Worm (Caenorhabditis elegans) whole organism, late embryonic: ENCODE measurements around the gene clec-86.

Experiments
- C08G9.2 ChIP-seq: sonication (generic microtip); optimal IDR thresholded peaks from 2 replicates; lab custom pipeline; 2016; ENCODE audit warnings: mild to moderate bottlenecking, missing genetic modification characterization, moderate library complexity, missing compliant biosample characterization
- C38D4.7 ChIP-seq: fragments of 200-800 bp; sonication (Bioruptor generic); optimal IDR thresholded peaks from 2 replicates; lab custom pipeline; 2018; ENCODE audit warnings: mild to moderate bottlenecking, missing genetic modification characterization, moderate library complexity, missing compliant biosample characterization
- Y22D7AL.16 ChIP-seq: sonication (generic microtip); optimal IDR thresholded peaks from 2 replicates; lab custom pipeline; 2016; ENCODE audit warnings: missing genetic modification characterization, missing compliant biosample characterization
- ama-1 ChIP-seq: fragments of 150-350 bp; optimal IDR thresholded peaks from 2 replicates; lab custom pipeline; 2014
- ceh-18 ChIP-seq: sonication (generic microtip); optimal IDR thresholded peaks from 2 replicates; lab custom pipeline; 2016; ENCODE audit warnings: missing genetic modification characterization, missing compliant biosample characterization
- ceh-19 ChIP-seq: fragments of 200-800 bp; sonication (Bioruptor generic); optimal IDR thresholded peaks from 2 replicates; lab custom pipeline; 2018; ENCODE audit warnings: mild to moderate bottlenecking, missing genetic modification characterization, missing compliant biosample characterization
- ceh-22 ChIP-seq: sonication (generic microtip); optimal IDR thresholded peaks from 2 replicates; lab custom pipeline; 2017; ENCODE audit warnings: missing biosample characterization, missing genetic modification characterization
- ceh-30 ChIP-seq: fragments of 150-350 bp; optimal IDR thresholded peaks from 2 replicates; lab custom pipeline; 2014; ENCODE audit warnings: missing biosample characterization, missing genetic modification characterization
- ceh-31 ChIP-seq: sonication (generic microtip); optimal IDR thresholded peaks from 2 replicates; lab custom pipeline; 2016; ENCODE audit warnings: missing genetic modification characterization, missing compliant biosample characterization
- ceh-45 ChIP-seq: fragments of 200-800 bp; sonication (Bioruptor generic); IDR thresholded peaks from 2 replicates; pipeline ENCODE4 v1.3.6; 2022; ENCODE audit warnings: missing genetic modification reagents, missing genetic modification characterization, missing compliant biosample characterization
- ceh-9 ChIP-seq: sonication (generic microtip); optimal IDR thresholded peaks from 2 replicates; lab custom pipeline; 2016; ENCODE audit warnings: mild to moderate bottlenecking, missing genetic modification characterization, inconsistent platforms, missing compliant biosample characterization
- che-1 ChIP-seq: sonication (generic microtip); optimal IDR thresholded peaks from 2 replicates; lab custom pipeline; 2016; ENCODE audit warnings: mild to moderate bottlenecking, missing genetic modification characterization, missing compliant biosample characterization
- dmd-4 ChIP-seq: sonication (generic microtip); optimal IDR thresholded peaks from 2 replicates; lab custom pipeline; 2016; ENCODE audit warnings: borderline replicate concordance, missing genetic modification characterization, missing compliant biosample characterization
- dve-1 ChIP-seq: sonication (generic microtip); optimal IDR thresholded peaks from 2 replicates; lab custom pipeline; 2017; ENCODE audit warnings: antibody characterized with exemption, mild to moderate bottlenecking, missing genetic modification characterization, missing compliant biosample characterization
- elt-2 ChIP-seq: sonication (generic microtip); optimal IDR thresholded peaks from 2 replicates; lab custom pipeline; 2016; ENCODE audit warnings: missing genetic modification reagents, missing genetic modification characterization, missing compliant biosample characterization
- elt-4 ChIP-seq: sonication (generic microtip); optimal IDR thresholded peaks from 2 replicates; lab custom pipeline; 2016; ENCODE audit warnings: missing genetic modification characterization, missing compliant biosample characterization
- eyg-1 ChIP-seq: sonication (generic microtip); optimal IDR thresholded peaks from 2 replicates; lab custom pipeline; 2016; ENCODE audit warnings: missing genotype, missing genetic modification characterization, missing compliant biosample characterization
- gmeb-2 ChIP-seq: sonication (generic microtip); optimal IDR thresholded peaks from 2 replicates; lab custom pipeline; 2016; ENCODE audit warnings: missing genetic modification characterization, inconsistent platforms, missing compliant biosample characterization
- hlh-15 ChIP-seq: sonication (generic microtip); optimal IDR thresholded peaks from 2 replicates; lab custom pipeline; 2016; ENCODE audit warnings: missing genetic modification characterization, missing compliant biosample characterization
- hlh-30 ChIP-seq: sonication (generic microtip); optimal IDR thresholded peaks from 2 replicates; lab custom pipeline; 2017; ENCODE audit warnings: antibody characterized with exemption, missing genetic modification characterization, missing compliant biosample characterization; ENCODE audit not compliant: insufficient read depth
- hlh-6 ChIP-seq: sonication (generic microtip); optimal IDR thresholded peaks from 2 replicates; lab custom pipeline; 2016; ENCODE audit warnings: missing genotype, missing genetic modification characterization, missing compliant biosample characterization
- hlh-8 ChIP-seq: sonication (generic microtip); optimal IDR thresholded peaks from 2 replicates; lab custom pipeline; 2016; ENCODE audit warnings: missing genotype, missing genetic modification characterization, missing compliant biosample characterization
- lim-6 ChIP-seq: sonication (generic microtip); optimal IDR thresholded peaks from 2 replicates; lab custom pipeline; 2016; ENCODE audit warnings: missing genetic modification characterization, missing compliant biosample characterization
- lin-11 ChIP-seq: fragments of 200-800 bp; sonication (Bioruptor generic); optimal IDR thresholded peaks from 2 replicates; lab custom pipeline; 2018; ENCODE audit warnings: mild to moderate bottlenecking, missing genetic modification characterization, missing compliant biosample characterization
- madf-2 ChIP-seq: sonication (generic microtip); optimal IDR thresholded peaks from 2 replicates; lab custom pipeline; 2017; ENCODE audit warnings: missing genetic modification characterization, missing compliant biosample characterization
- odd-2 ChIP-seq: sonication (generic microtip); optimal IDR thresholded peaks from 2 replicates; lab custom pipeline; 2017; ENCODE audit warnings: antibody characterized with exemption, mild to moderate bottlenecking, missing genetic modification characterization, missing compliant biosample characterization
- sox-4 ChIP-seq: sonication (generic microtip); optimal IDR thresholded peaks from 2 replicates; lab custom pipeline; 2017; ENCODE audit warnings: mild to moderate bottlenecking, missing genetic modification characterization, inconsistent platforms, missing compliant biosample characterization
- tbx-2 ChIP-seq: sonication (generic microtip); optimal IDR thresholded peaks from 2 replicates; lab custom pipeline; 2016; ENCODE audit warnings: missing genetic modification characterization, missing compliant biosample characterization
- ttx-3 ChIP-seq: sonication (generic microtip); optimal IDR thresholded peaks from 2 replicates; lab custom pipeline; 2016; ENCODE audit warnings: missing genetic modification reagents, missing genetic modification characterization, missing compliant biosample characterization
- unc-3 ChIP-seq, 2 experiments: fragments of 200-800 bp in 1 of 2; sonication (Bioruptor generic) in 1 of 2; sonication (generic microtip) in 1 of 2; conservative IDR thresholded peaks in 1 of 2; optimal IDR thresholded peaks in 1 of 2; 2 replicates each; pipeline versions ENCODE4 v1.3.6 to Lab custom; 2016 to 2022; ENCODE audit warnings: missing compliant biosample characterization in 2 of 2, missing genetic modification characterization in 2 of 2, missing genetic modification reagents in 1 of 2
- unc-42 ChIP-seq: sonication (generic microtip); optimal IDR thresholded peaks from 2 replicates; lab custom pipeline; 2016; ENCODE audit warnings: missing genotype, missing genetic modification characterization, missing compliant biosample characterization
- unc-86 ChIP-seq: sonication (generic microtip); optimal IDR thresholded peaks from 2 replicates; lab custom pipeline; 2016; ENCODE audit warnings: missing genetic modification characterization, missing compliant biosample characterization

The clec-86 gene

ce11 chrX:7124044-7124443 lies 15.6 kb upstream of the clec-86 start:
- TF ChIP-seq che-1 (tag; lab: Kevin White, UChicago) = no peak
- TF ChIP-seq eyg-1 (tag; lab: Kevin White, UChicago) = no peak
- TF ChIP-seq sox-4 = no peak
- no peak for TF ChIP-seq ceh-18 (tag; lab: Kevin White, UChicago)
- no peak for TF ChIP-seq ceh-22
- TF ChIP-seq Y22D7AL.16 = no peak
- TF ChIP-seq dmd-4 (tag; lab: Kevin White, UChicago) = no peak
- TF ChIP-seq gmeb-2 (tag; lab: Kevin White, UChicago) = no peak
- TF ChIP-seq tbx-2 (tag; lab: Kevin White, UChicago) = no peak
- TF ChIP-seq ama-1 (lab: Kevin White, UChicago) = no peak
- TF ChIP-seq C08G9.2 (tag; lab: Kevin White, UChicago) = no peak
- no peak for TF ChIP-seq ceh-31
- no peak for TF ChIP-seq hlh-6 (tag; lab: Kevin White, UChicago)
- no peak for TF ChIP-seq ceh-9 (tag; lab: Kevin White, UChicago)
- TF ChIP-seq, all 69 proteins: peak for 0

DNA sequence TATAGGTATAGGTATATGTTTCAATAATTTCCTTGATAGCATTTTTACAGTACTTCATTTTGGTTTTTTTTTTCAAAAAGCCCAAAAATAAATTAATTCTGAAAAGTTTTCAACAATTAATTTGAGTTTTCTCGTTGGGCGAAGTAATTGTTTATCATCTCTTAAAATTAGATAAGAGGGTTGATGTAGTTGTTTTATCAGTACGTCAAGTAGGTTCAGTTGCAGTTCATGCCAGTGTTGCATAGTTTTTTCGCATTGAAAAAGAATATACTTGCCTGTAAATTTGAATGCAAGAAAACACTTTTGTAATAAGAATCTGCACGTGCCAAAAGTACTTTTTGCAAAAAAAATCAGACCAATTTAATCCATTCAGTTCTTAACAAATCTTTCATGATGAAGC lies 14.5 kb upstream of the clec-86 start:
- peak; percentile 66 for TF ChIP-seq elt-2 (tag; lab: Kevin White, UChicago)
- no peak for TF ChIP-seq C38D4.7 (GFP tag; lab: Kevin White, UChicago)

DNA sequence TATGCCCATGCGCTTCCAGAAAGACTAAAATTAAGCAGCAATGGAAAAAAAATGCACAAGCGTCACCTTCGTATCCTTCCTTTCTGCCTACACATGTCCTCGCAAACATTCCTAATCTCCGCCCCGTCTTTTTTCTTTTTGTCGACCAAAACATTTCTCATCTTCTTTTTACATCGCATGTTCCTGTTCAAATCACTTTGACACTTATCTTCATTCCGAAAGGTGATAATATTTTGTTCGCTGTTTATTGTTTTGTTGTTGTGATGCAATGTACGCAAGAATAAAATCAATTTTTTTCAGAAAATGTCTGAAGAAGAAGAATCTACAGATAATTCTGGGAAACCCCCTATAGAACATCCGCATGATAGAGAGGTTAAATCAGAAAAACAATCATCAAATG lies 13.3 kb upstream of the clec-86 start, which contains the start of gene ist-1:
Gene ist-1, plus strand, starts transcription at position 301 of the 400 bp plus-strand sequence.
- TF ChIP-seq hlh-8 (tag; lab: Kevin White, UChicago) (no peak), C08G9.2 (tag; lab: Kevin White, UChicago) (no peak), unc-3 (GFP tag; conservative IDR thresholded peaks at IDR 0.05; lab: Robert Waterston, UW) (no peak), unc-3 (tag; optimal IDR thresholded peaks at IDR 0.05; lab: Kevin White, UChicago) (no peak)

ce11 chrX:7128615-7129014 lies 11.1 kb upstream of the clec-86 start:
- TF ChIP-seq hlh-30 (tag; lab: Kevin White, UChicago) (no peak), ceh-30 (tag; lab: Kevin White, UChicago) (no peak), eyg-1 (tag; lab: Kevin White, UChicago) (no peak)

- TF ChIP-seq lin-11 (tag; lab: Kevin White, UChicago) (no peak), ceh-19 (GFP tag; lab: Kevin White, UChicago) (no peak), ceh-30 (tag; lab: Kevin White, UChicago) (no peak), madf-2 (tag; lab: Kevin White, UChicago) (no peak), che-1 (tag; lab: Kevin White, UChicago) (no peak), unc-42 (tag; lab: Kevin White, UChicago) (no peak), hlh-15 (tag; lab: Kevin White, UChicago) (no peak), unc-86 (tag; lab: Kevin White, UChicago) (no peak), ceh-45 (GFP tag; lab: Robert Waterston, UW) (no peak), lim-6 (tag; lab: Kevin White, UChicago) (no peak), ttx-3 (tag; lab: Kevin White, UChicago) (no peak), Y22D7AL.16 (no peak)
These were observed 10.2 kb upstream of the clec-86 start for ce11 chrX:7129460-7129859.

DNA sequence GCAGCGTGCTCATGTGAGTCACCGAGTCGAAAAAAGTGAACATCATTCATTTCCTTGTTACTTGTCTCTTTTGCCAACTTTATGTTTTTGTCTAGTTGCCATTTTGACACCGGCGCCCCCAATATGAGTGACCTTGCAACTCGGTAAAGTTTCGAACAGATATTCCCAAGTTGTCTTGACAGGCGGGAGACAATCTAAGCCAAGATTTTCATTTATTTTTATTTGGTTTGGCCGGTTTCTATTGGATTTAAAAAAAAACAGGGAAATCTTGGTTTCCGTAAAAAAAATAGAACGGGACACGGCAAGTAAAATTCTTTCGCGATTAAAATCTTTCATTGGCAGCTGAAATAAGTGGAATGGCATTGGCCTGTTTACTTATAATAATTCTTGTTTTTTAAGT lies 8.5 kb upstream of the clec-86 start:
- no peak for TF ChIP-seq elt-4 (tag; lab: Kevin White, UChicago)
- TF ChIP-seq dve-1 = no peak
- TF ChIP-seq hlh-6 (tag; lab: Kevin White, UChicago) = no peak
- no peak for TF ChIP-seq odd-2
